Fruit fly (Drosophila melanogaster): ENCODE results near the gene Ge-1.

Ge-1 gene

DNA sequence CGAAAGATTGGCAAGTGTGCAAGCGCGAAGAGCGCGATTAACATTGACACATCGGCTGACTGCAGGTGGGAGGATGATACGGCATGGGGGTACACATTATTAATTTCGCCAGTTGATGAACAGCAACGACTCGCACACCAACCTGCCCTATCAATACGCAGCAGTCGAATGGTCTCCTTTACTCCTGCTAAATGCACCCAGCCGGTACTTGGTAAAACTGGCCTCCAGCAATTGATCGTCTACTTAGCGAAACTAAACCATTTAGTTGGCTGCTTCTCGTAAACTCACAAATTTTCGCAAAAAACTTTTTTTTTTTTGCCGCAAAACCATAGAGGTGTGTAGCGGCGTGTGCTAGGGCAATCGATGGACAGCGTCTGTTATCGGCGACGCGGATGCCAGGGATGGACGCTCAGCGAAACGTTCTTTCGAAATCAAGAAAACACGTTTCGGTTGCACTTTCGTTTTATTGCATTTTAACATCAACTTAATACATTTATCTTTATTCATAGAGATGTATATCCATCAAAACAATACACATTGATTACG is at the start of gene Ge-1 (continued):
- peak; percentile 53; the same call in 2 of the 3 replicates for TF ChIP-seq Opbp (GFP tag; IDR thresholded peaks at IDR 0.05; ENCODE audit: partially characterized antibody)
- no peak for TF ChIP-seq CG18262 (tag; optimal IDR thresholded peaks at IDR 0.05)
- TF ChIP-seq Neu2 (GFP tag; optimal IDR thresholded peaks at IDR 0.05; ENCODE audit: borderline replicate concordance), result no peak
- no peak for TF ChIP-seq B-H2 (GFP tag; optimal IDR thresholded peaks at IDR 0.05)
- no peak for TF ChIP-seq CG7987 (GFP tag; optimal IDR thresholded peaks at IDR 0.05)
- TF ChIP-seq CG9609 (GFP tag; optimal IDR thresholded peaks at IDR 0.05), result no peak
- TF ChIP-seq HLHmδ (GFP tag; optimal IDR thresholded peaks at IDR 0.05), result no peak
- TF ChIP-seq CG15479 (GFP tag; optimal IDR thresholded peaks at IDR 0.05), result no peak
- TF ChIP-seq cas (GFP tag; IDR thresholded peaks at IDR 0.05), result no peak
- no peak for TF ChIP-seq kah (GFP tag; optimal IDR thresholded peaks at IDR 0.05)
- TF ChIP-seq ssp (GFP tag; IDR thresholded peaks at IDR 0.05), result no peak
- no peak for TF ChIP-seq Pdp1 (GFP tag; optimal IDR thresholded peaks at IDR 0.05)
- TF ChIP-seq CG12769 (tag; optimal IDR thresholded peaks at IDR 0.05), result no peak
- peak; percentile 53; the same call in 1 of the 2 replicates for TF ChIP-seq bbx (GFP tag; IDR thresholded peaks at IDR 0.05; ENCODE audit: partially characterized antibody)
- TF ChIP-seq gfzf (GFP tag; optimal IDR thresholded peaks at IDR 0.05), result peak; percentile 2
- TF ChIP-seq CG16863 (GFP tag; optimal IDR thresholded peaks at IDR 0.05), result no peak
- TF ChIP-seq tx (GFP tag; optimal IDR thresholded peaks at IDR 0.05), result no peak
- peak; percentile 30 for TF ChIP-seq CG4617 (GFP tag; optimal IDR thresholded peaks at IDR 0.05; ENCODE audit: borderline replicate concordance)
- TF ChIP-seq Hsf (GFP tag; optimal IDR thresholded peaks at IDR 0.05), result no peak
- TF ChIP-seq CG7963 (GFP tag; IDR thresholded peaks at IDR 0.05; ENCODE audit: partially characterized antibody), result no peak
- peak; percentile 25 for TF ChIP-seq CG17829 (tag; optimal IDR thresholded peaks at IDR 0.05)
- no peak for TF ChIP-seq sug (tag; optimal IDR thresholded peaks at IDR 0.05)
- TF ChIP-seq TFAM (GFP tag; optimal IDR thresholded peaks at IDR 0.05), result no peak
- no peak for TF ChIP-seq caup (GFP tag; optimal IDR thresholded peaks at IDR 0.05; ENCODE audit: severe bottlenecking)
- no peak for TF ChIP-seq CG1792 (GFP tag; optimal IDR thresholded peaks at IDR 0.05)
- no peak for TF ChIP-seq CG17568 (GFP tag; optimal IDR thresholded peaks at IDR 0.05)
- TF ChIP-seq Sry-β (GFP tag; optimal IDR thresholded peaks at IDR 0.05), result no peak
- no peak for TF ChIP-seq zf30C (GFP tag; optimal IDR thresholded peaks at IDR 0.05)
- no peak for TF ChIP-seq jumu (GFP tag; optimal IDR thresholded peaks at IDR 0.05)
- no peak for TF ChIP-seq CG17612 (GFP tag; IDR thresholded peaks at IDR 0.05)
- TF ChIP-seq Bteb2 (GFP tag; optimal IDR thresholded peaks at IDR 0.05), result no peak
- no peak for TF ChIP-seq Optix (GFP tag; IDR thresholded peaks at IDR 0.05)
- no peak for TF ChIP-seq CG4360 (GFP tag; IDR thresholded peaks at IDR 0.05)
- no peak for TF ChIP-seq CG6254 (GFP tag; optimal IDR thresholded peaks at IDR 0.05)
- TF ChIP-seq CG3281 (GFP tag; optimal IDR thresholded peaks at IDR 0.05), result no peak
- no peak for TF ChIP-seq kay (GFP tag; optimal IDR thresholded peaks at IDR 0.05)
- no peak for TF ChIP-seq CG10979 (tag; optimal IDR thresholded peaks at IDR 0.05)
- no peak for TF ChIP-seq CG31365 (tag; optimal IDR thresholded peaks at IDR 0.05)
- TF ChIP-seq vnd (GFP tag; IDR thresholded peaks at IDR 0.05; ENCODE audit: partially characterized antibody), result peak; percentile 43; the same call in 1 of the 3 replicates
- no peak for TF ChIP-seq CG16815 (GFP tag; optimal IDR thresholded peaks at IDR 0.05)
- no peak for TF ChIP-seq Mrtf (GFP tag; IDR thresholded peaks at IDR 0.05)
- no peak for TF ChIP-seq CG2199 (GFP tag; IDR thresholded peaks at IDR 0.05)
- TF ChIP-seq CG9876 (GFP tag; optimal IDR thresholded peaks at IDR 0.05), result no peak
- TF ChIP-seq Asciz (GFP tag; optimal IDR thresholded peaks at IDR 0.05), result no peak
- no peak for TF ChIP-seq Hmx (GFP tag; optimal IDR thresholded peaks at IDR 0.05)
- no peak for TF ChIP-seq CG14441 (GFP tag; IDR thresholded peaks at IDR 0.05)
- TF ChIP-seq bigmax (GFP tag; optimal IDR thresholded peaks at IDR 0.05), result no peak
- no peak for TF ChIP-seq HHEX (GFP tag; optimal IDR thresholded peaks at IDR 0.05)
- TF ChIP-seq Elba2 (GFP tag; optimal IDR thresholded peaks at IDR 0.05), result no peak
- no peak for TF ChIP-seq CG9932 (GFP tag; IDR thresholded peaks at IDR 0.05)

Measured in whole organism, embryonic.